Fruit fly (Drosophila melanogaster): ENCODE results near the gene HtrA2.

HtrA2 gene

dm6 chr3R:14511123-14511908 is at the start of gene HtrA2, which contains the start of gene mRpL11:
Gene HtrA2, minus strand, starts transcription at chr3R:14511712.
Gene mRpL11, plus strand, starts transcription at chr3R:14511838.
- TF ChIP-seq tj (GFP tag; optimal IDR thresholded peaks at IDR 0.05) = peak; percentile 30
- TF ChIP-seq CG14711 (tag; optimal IDR thresholded peaks at IDR 0.05) = peak; percentile 61
- peak; percentile 85 for TF ChIP-seq toe (GFP tag; optimal IDR thresholded peaks at IDR 0.05)
- peak; percentile 5 for TF ChIP-seq CG33017 (tag; optimal IDR thresholded peaks at IDR 0.05)
- peak; percentile 42 for TF ChIP-seq pad (GFP tag; optimal IDR thresholded peaks at IDR 0.05)
- peak; percentile 75 for TF ChIP-seq CG5204 (GFP tag; optimal IDR thresholded peaks at IDR 0.05)
- TF ChIP-seq Clk (GFP tag; optimal IDR thresholded peaks at IDR 0.05) = no peak
- peak; percentile 70 for TF ChIP-seq Hr96 (GFP tag; optimal IDR thresholded peaks at IDR 0.05)
- TF ChIP-seq cic (GFP tag; optimal IDR thresholded peaks at IDR 0.05) = no peak
- peak; percentile 47 for TF ChIP-seq CG7045 (GFP tag; optimal IDR thresholded peaks at IDR 0.05)
- TF ChIP-seq CG12768 (GFP tag; optimal IDR thresholded peaks at IDR 0.05) = peak; percentile 52
- no peak for TF ChIP-seq cnc (optimal IDR thresholded peaks at IDR 0.05)
- TF ChIP-seq Mnt (GFP tag; optimal IDR thresholded peaks at IDR 0.05) = peak; percentile 74
- no peak for TF ChIP-seq kay (GFP tag; ENCODE audit: borderline replicate concordance)
- TF ChIP-seq ovo (GFP tag; optimal IDR thresholded peaks at IDR 0.05) = peak; percentile 15
- peak; percentile 61 for TF ChIP-seq CG11617 (GFP tag; optimal IDR thresholded peaks at IDR 0.05)
- no peak for TF ChIP-seq Crg-1 (GFP tag; optimal IDR thresholded peaks at IDR 0.05)
- TF ChIP-seq CG7101 (tag; optimal IDR thresholded peaks at IDR 0.05) = peak; percentile 60
- TF ChIP-seq CG1620 (GFP tag; optimal IDR thresholded peaks at IDR 0.05) = peak; percentile 55
- TF ChIP-seq bab1 (GFP tag; optimal IDR thresholded peaks at IDR 0.05) = peak; percentile 75

DNA sequence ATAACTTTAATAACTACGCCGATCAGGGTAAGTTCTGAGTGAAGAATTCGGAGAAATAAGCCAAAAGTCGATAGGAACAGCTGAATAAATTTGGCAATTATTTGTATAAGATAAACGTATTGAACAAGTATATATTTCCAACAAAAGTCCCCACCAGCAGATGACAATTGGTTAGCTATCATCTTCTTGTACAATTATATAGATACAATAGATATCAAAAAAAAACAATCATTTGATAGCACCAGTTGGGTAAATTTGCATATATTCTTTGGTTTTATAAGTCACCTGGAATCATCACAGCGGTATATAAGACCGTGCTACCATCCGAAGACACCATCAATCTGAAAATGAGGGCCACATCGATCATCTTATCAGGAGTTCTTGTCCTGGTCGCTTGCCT is 49.1 kb upstream of the HtrA2 start, which contains the start of gene Jig:
Gene Jig (plus strand): TSS at position 301 of the 400 bp plus-strand sequence.
- TF ChIP-seq toe (GFP tag; optimal IDR thresholded peaks at IDR 0.05) = no peak
- no peak for TF ChIP-seq Crg-1 (GFP tag; optimal IDR thresholded peaks at IDR 0.05)
- no peak for TF ChIP-seq kay (GFP tag; ENCODE audit: borderline replicate concordance)

dm6 chr3R:14559954-14560353 is 48.4 kb upstream of the HtrA2 start, which contains the start of gene CG14854:
Gene CG14854, minus strand, starts transcription at chr3R:14560054.
- TF ChIP-seq bab1 (GFP tag; optimal IDR thresholded peaks at IDR 0.05) (no peak), CG7101 (tag; optimal IDR thresholded peaks at IDR 0.05) (no peak), pad (GFP tag; optimal IDR thresholded peaks at IDR 0.05) (no peak), CG14711 (tag; optimal IDR thresholded peaks at IDR 0.05) (no peak), Clk (GFP tag; optimal IDR thresholded peaks at IDR 0.05) (no peak)

DNA sequence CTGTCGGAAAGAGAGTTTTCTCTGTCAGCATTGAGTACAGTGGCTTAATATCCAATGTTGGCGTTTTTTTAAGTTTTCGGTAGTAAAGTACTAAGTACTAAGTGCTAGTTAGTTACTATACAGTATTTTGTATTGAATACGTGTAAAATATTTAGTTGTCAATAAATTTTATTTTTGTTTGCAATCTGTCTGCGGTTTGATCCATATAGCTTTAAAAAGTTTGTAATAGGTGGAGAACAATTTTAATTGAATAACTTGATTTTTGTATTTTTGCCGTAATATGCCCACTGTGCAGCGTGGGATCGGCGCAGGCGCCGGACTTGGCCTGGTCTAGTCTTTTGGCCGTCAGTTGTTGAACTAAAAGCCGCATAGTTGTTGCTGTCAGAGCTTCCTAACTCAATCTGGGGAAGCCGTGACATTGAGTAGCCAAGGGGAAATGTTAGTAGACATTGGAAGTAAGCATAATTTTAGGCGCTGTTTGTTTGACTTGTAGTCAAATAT is 46.9 kb upstream of the HtrA2 start:
- TF ChIP-seq cic (GFP tag; optimal IDR thresholded peaks at IDR 0.05) (peak; percentile 53), Crg-1 (GFP tag; optimal IDR thresholded peaks at IDR 0.05) (peak; percentile 44), kay (GFP tag; ENCODE audit: borderline replicate concordance) (no peak), bab1 (GFP tag; optimal IDR thresholded peaks at IDR 0.05) (no peak), CG12768 (GFP tag; optimal IDR thresholded peaks at IDR 0.05) (peak; percentile 87), tj (GFP tag; optimal IDR thresholded peaks at IDR 0.05) (peak; percentile 30), CG11617 (GFP tag; optimal IDR thresholded peaks at IDR 0.05) (peak; percentile 69), CG33017 (tag; optimal IDR thresholded peaks at IDR 0.05) (peak; percentile 88), CG1620 (GFP tag; optimal IDR thresholded peaks at IDR 0.05) (no peak), Hr96 (GFP tag; optimal IDR thresholded peaks at IDR 0.05) (peak; percentile 74), ovo (GFP tag; optimal IDR thresholded peaks at IDR 0.05) (no peak), pad (GFP tag; optimal IDR thresholded peaks at IDR 0.05) (peak; percentile 57), toe (GFP tag; optimal IDR thresholded peaks at IDR 0.05) (peak; percentile 73), CG7045 (GFP tag; optimal IDR thresholded peaks at IDR 0.05) (peak; percentile 89), CG5204 (GFP tag; optimal IDR thresholded peaks at IDR 0.05) (peak; percentile 87), Clk (GFP tag; optimal IDR thresholded peaks at IDR 0.05) (peak; percentile 70), cnc (optimal IDR thresholded peaks at IDR 0.05) (no peak), CG14711 (tag; optimal IDR thresholded peaks at IDR 0.05) (peak; percentile 72), CG7101 (tag; optimal IDR thresholded peaks at IDR 0.05) (peak; percentile 79), Mnt (GFP tag; optimal IDR thresholded peaks at IDR 0.05) (peak; percentile 11)

dm6 chr3R:14557480-14558354 is 46.2 kb upstream of the HtrA2 start, which contains the start of gene Pde6:
Gene Pde6, minus strand, starts transcription at chr3R:14558304.
- peak; percentile 79 for TF ChIP-seq CG12768 (GFP tag; optimal IDR thresholded peaks at IDR 0.05)
- peak; percentile 38 for TF ChIP-seq Mnt (GFP tag; optimal IDR thresholded peaks at IDR 0.05)
- TF ChIP-seq Clk (GFP tag; optimal IDR thresholded peaks at IDR 0.05) = no peak
- TF ChIP-seq tj (GFP tag; optimal IDR thresholded peaks at IDR 0.05) = peak; percentile 36
- peak; percentile 63 for TF ChIP-seq CG11617 (GFP tag; optimal IDR thresholded peaks at IDR 0.05)
- peak; percentile 91 for TF ChIP-seq kay (GFP tag; ENCODE audit: borderline replicate concordance)
- TF ChIP-seq toe (GFP tag; optimal IDR thresholded peaks at IDR 0.05) = no peak
- TF ChIP-seq CG33017 (tag; optimal IDR thresholded peaks at IDR 0.05) = peak; percentile 61
- no peak for TF ChIP-seq CG1620 (GFP tag; optimal IDR thresholded peaks at IDR 0.05)
- TF ChIP-seq pad (GFP tag; optimal IDR thresholded peaks at IDR 0.05) = no peak
- TF ChIP-seq CG7101 (tag; optimal IDR thresholded peaks at IDR 0.05) = no peak
- peak; percentile 43 for TF ChIP-seq CG7045 (GFP tag; optimal IDR thresholded peaks at IDR 0.05)
- TF ChIP-seq Hr96 (GFP tag; optimal IDR thresholded peaks at IDR 0.05) = peak; percentile 42
- TF ChIP-seq CG14711 (tag; optimal IDR thresholded peaks at IDR 0.05) = no peak
- TF ChIP-seq bab1 (GFP tag; optimal IDR thresholded peaks at IDR 0.05) = no peak
- no peak for TF ChIP-seq cnc (optimal IDR thresholded peaks at IDR 0.05)
- TF ChIP-seq ovo (GFP tag; optimal IDR thresholded peaks at IDR 0.05) = peak; percentile 17
- no peak for TF ChIP-seq CG5204 (GFP tag; optimal IDR thresholded peaks at IDR 0.05)
- TF ChIP-seq Crg-1 (GFP tag; optimal IDR thresholded peaks at IDR 0.05) = peak; percentile 33
- peak; percentile 89 for TF ChIP-seq cic (GFP tag; optimal IDR thresholded peaks at IDR 0.05)

All from whole organism, adult.